Worm (Caenorhabditis elegans) whole organism, midembryonic: ENCODE measurements around the gene F15D4.4.

Experiments
- T22C8.4 ChIP-seq: fragments of 200-800 bp; sonication (Bioruptor generic); IDR thresholded peaks from 2 replicates; pipeline ENCODE4 v1.3.6; 2022; ENCODE audit warnings: missing genetic modification characterization, missing compliant biosample characterization
- ref-1 ChIP-seq: fragments of 200-800 bp; sonication (Bioruptor generic); conservative IDR thresholded peaks from 2 replicates; pipeline ENCODE4 v1.3.6; 2022; ENCODE audit warnings: missing genetic modification reagents, missing genetic modification characterization, missing compliant biosample characterization

DNA sequence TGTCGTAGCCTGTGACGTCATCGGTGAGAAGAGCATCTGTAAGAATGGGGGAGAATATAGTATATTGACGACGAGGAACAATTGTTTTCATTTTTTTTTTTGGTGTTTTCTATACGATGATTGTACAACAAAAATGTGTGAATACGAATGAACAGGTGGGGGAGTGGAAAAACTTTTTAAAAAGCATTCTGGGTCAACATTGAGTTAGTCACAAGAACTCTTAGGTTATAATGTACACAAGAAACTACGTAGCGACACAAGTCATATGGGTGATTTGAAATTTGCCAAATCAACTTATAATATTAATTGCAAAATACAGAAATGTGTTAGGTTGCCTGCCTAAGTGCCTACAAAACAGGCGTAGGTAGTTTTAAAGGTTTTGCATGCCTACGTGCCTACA is 41.2 kb upstream of the F15D4.4 start:
- TF ChIP-seq T22C8.4 (GFP tag; lab: Robert Waterston, UW) (no peak), ref-1 (GFP tag; lab: Robert Waterston, UW) (no peak)
